Worm (Caenorhabditis elegans) whole organism, L4/young adult: ENCODE data around the gene F13D11.3.

Experiments used
- dao-5 ChIP-seq: sonication (generic microtip); optimal IDR thresholded peaks from 2 replicates; lab custom pipeline; 2016; ENCODE audit warnings: missing genotype, missing genetic modification characterization, moderate library complexity, missing compliant biosample characterization
- him-1 ChIP-seq: sonication (generic microtip); optimal IDR thresholded peaks from 2 replicates; lab custom pipeline; 2016; ENCODE audit warnings: missing genotype, missing genetic modification reagents, missing genetic modification characterization, missing compliant biosample characterization

ce11 chrX:5787861-5788260 is 17.9 kb downstream of the F13D11.3 start, which contains the start of gene F46G11.2:
- TF ChIP-seq him-1 (tag; lab: Kevin White, UChicago) (no peak), dao-5 (tag; lab: Kevin White, UChicago) (no peak)
